Worm (Caenorhabditis elegans) whole organism, L3 larva: ENCODE results near the gene EGAP9.3.
A peak's percentile ranks its signal among the peaks of the same experiment; 100 is the strongest.

Experiments
- ama-1 ChIP-seq: fragments of 150-350 bp; optimal IDR thresholded peaks from 2 replicates; lab custom pipeline; 2018
- ceh-28 ChIP-seq: fragments of 150-350 bp; optimal IDR thresholded peaks from 2 replicates; lab custom pipeline; 2014; ENCODE audit warnings: missing biosample characterization, missing genetic modification reagents, missing genetic modification characterization
- ceh-82 ChIP-seq: fragments of 150-350 bp; optimal IDR thresholded peaks from 2 replicates; lab custom pipeline; 2014; ENCODE audit warnings: missing biosample characterization, missing genetic modification characterization
- egl-27 ChIP-seq: sonication (generic microtip); optimal IDR thresholded peaks from 4 replicates; lab custom pipeline; 2017; ENCODE audit warnings: missing biosample characterization, missing genetic modification reagents, missing genetic modification characterization
- egl-5 ChIP-seq: fragments of 150-350 bp; optimal IDR thresholded peaks from 2 replicates; lab custom pipeline; 2017; ENCODE audit warnings: missing biosample characterization, missing genetic modification reagents, missing genetic modification characterization, inconsistent platforms
- elt-2 ChIP-seq: sonication (generic microtip); optimal IDR thresholded peaks from 2 replicates; lab custom pipeline; 2016; ENCODE audit warnings: missing genetic modification reagents, mild to moderate bottlenecking, missing genetic modification characterization, missing compliant biosample characterization
- eor-1 ChIP-seq, 2 experiments: fragments of 150-350 bp; optimal IDR thresholded peaks; 2 replicates each; lab custom pipeline; 2014 to 2018; ENCODE audit warnings: missing biosample characterization in 2 of 2, missing genetic modification characterization in 2 of 2
- hmg-11 ChIP-seq: sonication (generic microtip); optimal IDR thresholded peaks from 2 replicates; lab custom pipeline; 2016; ENCODE audit warnings: missing genetic modification characterization, missing compliant biosample characterization
- jun-1 ChIP-seq: fragments of 150-350 bp; optimal IDR thresholded peaks from 2 replicates; lab custom pipeline; 2014; ENCODE audit warnings: missing biosample characterization, missing genetic modification reagents, missing genetic modification characterization
- lin-39 ChIP-seq: fragments of 150-350 bp; optimal IDR thresholded peaks from 2 replicates; lab custom pipeline; 2018; ENCODE audit warnings: missing biosample characterization, missing genetic modification reagents, missing genetic modification characterization
- mdl-1 ChIP-seq: fragments of 150-350 bp; optimal IDR thresholded peaks from 2 replicates; lab custom pipeline; 2014; ENCODE audit warnings: missing biosample characterization, missing genetic modification characterization
- nfya-1 ChIP-seq: sonication (generic microtip); optimal IDR thresholded peaks from 2 replicates; lab custom pipeline; 2017; ENCODE audit warnings: missing genetic modification characterization, mild to moderate bottlenecking, missing compliant biosample characterization, antibody characterized with exemption, moderate library complexity; ENCODE audit not compliant: insufficient read depth
- nhr-23 ChIP-seq: fragments of 150-350 bp; optimal IDR thresholded peaks from 2 replicates; lab custom pipeline; 2014; ENCODE audit warnings: missing biosample characterization, missing genetic modification reagents, missing genetic modification characterization
- nhr-25 ChIP-seq: sonication (generic microtip); optimal IDR thresholded peaks from 2 replicates; lab custom pipeline; 2017; ENCODE audit warnings: missing biosample characterization, missing genetic modification characterization
- nhr-28 ChIP-seq: fragments of 150-350 bp; optimal IDR thresholded peaks from 2 replicates; lab custom pipeline; 2014; ENCODE audit warnings: missing biosample characterization, missing genetic modification characterization
- pha-4 ChIP-seq: fragments of 150-350 bp; optimal IDR thresholded peaks from 2 replicates; lab custom pipeline; 2014; ENCODE audit warnings: missing biosample characterization, missing genetic modification reagents, missing genetic modification characterization
- pqm-1 ChIP-seq: fragments of 150-350 bp; optimal IDR thresholded peaks from 2 replicates; lab custom pipeline; 2017; ENCODE audit warnings: missing biosample characterization, missing genetic modification characterization, inconsistent platforms
- unc-39 ChIP-seq: sonication (generic microtip); optimal IDR thresholded peaks from 4 replicates; lab custom pipeline; 2017; ENCODE audit warnings: missing biosample characterization, missing genetic modification characterization

Gene EGAP9.3

ce11 chrV:6538323-6538722, 41.6 kb downstream of the EGAP9.3 start:
- peak; percentile 38 for TF ChIP-seq ama-1 (lab: Kevin White, UChicago)
- TF ChIP-seq hmg-11 = peak; percentile 68
- TF ChIP-seq unc-39 (tag; lab: Kevin White, UChicago) = no peak
- TF ChIP-seq pha-4 (tag; lab: Kevin White, UChicago) = peak; percentile 42
- TF ChIP-seq lin-39 (tag; lab: Kevin White, UChicago) = peak; percentile 53
- TF ChIP-seq nhr-23 (tag; lab: Kevin White, UChicago) = peak; percentile 3
- peak; percentile 40 for TF ChIP-seq nfya-1 (tag; lab: Kevin White, UChicago)
- TF ChIP-seq nhr-25 = no peak
- no peak for TF ChIP-seq elt-2 (tag; lab: Kevin White, UChicago)

ce11 chrV:6533030-6533429, 46.9 kb downstream of the EGAP9.3 start, which contains the start of gene hpo-26:
hpo-26 (minus strand) TSS chrV:6533060.
- TF ChIP-seq pqm-1 (no peak), nhr-23 (tag; lab: Kevin White, UChicago) (no peak), ceh-82 (no peak), mdl-1 (no peak), egl-5 (tag; lab: Kevin White, UChicago) (no peak), nhr-28 (tag; lab: Kevin White, UChicago) (no peak), pha-4 (tag; lab: Kevin White, UChicago) (peak; percentile 90), egl-27 (tag; lab: Kevin White, UChicago) (no peak), jun-1 (tag; lab: Kevin White, UChicago) (no peak), eor-1 (tag; optimal IDR thresholded peaks at IDR 0.05; lab: Kevin White, UChicago) (no peak), ceh-28 (tag; lab: Kevin White, UChicago) (peak; percentile 3)
